Fruit fly (Drosophila melanogaster) whole organism, embryonic: ENCODE data around the gene AlaRS.

ENCODE experiments used
- Abd-B ChIP-seq: fragments of 200-800 bp; sonication (Bioruptor generic); optimal IDR thresholded peaks from 2 replicates; lab custom pipeline; 2018; ENCODE audit warnings: missing biosample characterization, mild to moderate bottlenecking, missing genetic modification characterization, moderate library complexity
- Aef1 ChIP-seq: fragments of 200-800 bp; sonication (Bioruptor generic); IDR thresholded peaks from 3 replicates; pipeline ENCODE4 v1.3.6; 2022; ENCODE audit warnings: missing biosample characterization, missing genetic modification characterization
- CG11247 ChIP-seq: fragments of 200-800 bp; sonication (Bioruptor generic); IDR thresholded peaks from 2 replicates; pipeline ENCODE4 v1.3.6; 2022; ENCODE audit warnings: missing biosample characterization, missing genetic modification characterization
- CG11456 ChIP-seq: fragments of 200-800 bp; sonication (Bioruptor generic); IDR thresholded peaks from 3 replicates; pipeline ENCODE4 v1.3.6; 2022; ENCODE audit warnings: missing biosample characterization, missing genetic modification characterization
- CG11504 ChIP-seq: fragments of 200-800 bp; sonication (Bioruptor generic); optimal IDR thresholded peaks from 3 replicates; lab custom pipeline; 2019; ENCODE audit warnings: missing biosample characterization, mild to moderate bottlenecking, missing genetic modification characterization, moderate library complexity
- CG11696 ChIP-seq: fragments of 200-800 bp; sonication (Bioruptor generic); IDR thresholded peaks from 2 replicates; pipeline ENCODE4 v1.3.6; 2022; ENCODE audit warnings: missing biosample characterization, missing genetic modification characterization
- CG11723 ChIP-seq: fragments of 200-800 bp; sonication (Bioruptor generic); optimal IDR thresholded peaks from 2 replicates; lab custom pipeline; 2017; ENCODE audit warnings: missing biosample characterization, mild to moderate bottlenecking, missing genetic modification characterization
- CG12155 ChIP-seq: fragments of 200-800 bp; sonication (Bioruptor generic); optimal IDR thresholded peaks from 3 replicates; lab custom pipeline; 2016; ENCODE audit warnings: missing biosample characterization, missing genetic modification characterization
- CG13624 ChIP-seq: fragments of 200-800 bp; sonication (Bioruptor generic); optimal IDR thresholded peaks from 2 replicates; lab custom pipeline; 2016; ENCODE audit warnings: missing biosample characterization, missing genetic modification characterization
- CG14441 ChIP-seq: fragments of 200-800 bp; sonication (Bioruptor generic); IDR thresholded peaks from 2 replicates; pipeline ENCODE4 v1.3.6; 2022; ENCODE audit warnings: missing biosample characterization, missing genetic modification characterization
- CG14667 ChIP-seq: fragments of 200-800 bp; sonication (Bioruptor generic); IDR thresholded peaks from 2 replicates; pipeline ENCODE4 v1.3.6; 2022; ENCODE audit warnings: missing biosample characterization, missing genetic modification characterization
- CG14860 ChIP-seq: fragments of 200-800 bp; sonication (Bioruptor generic); IDR thresholded peaks from 3 replicates; pipeline ENCODE4 v1.3.6; 2022; ENCODE audit warnings: missing biosample characterization, missing genetic modification characterization; ENCODE audit not compliant: partially characterized antibody
- CG15601 ChIP-seq: fragments of 200-800 bp; sonication (Bioruptor generic); optimal IDR thresholded peaks from 3 replicates; lab custom pipeline; 2019; ENCODE audit warnings: missing biosample characterization, mild to moderate bottlenecking, missing genetic modification characterization, moderate library complexity
- CG17186 ChIP-seq: fragments of 200-800 bp; sonication (Bioruptor generic); optimal IDR thresholded peaks from 3 replicates; lab custom pipeline; 2017; ENCODE audit warnings: missing biosample characterization, missing genetic modification reagents, missing genetic modification characterization
- CG1792 ChIP-seq: fragments of 200-800 bp; sonication (Bioruptor generic); optimal IDR thresholded peaks from 2 replicates; lab custom pipeline; 2016; ENCODE audit warnings: missing biosample characterization, missing genetic modification characterization
- CG31388 ChIP-seq: fragments of 200-800 bp; sonication (Bioruptor generic); optimal IDR thresholded peaks from 2 replicates; lab custom pipeline; 2016; ENCODE audit warnings: missing biosample characterization, missing genetic modification characterization
- CG32767 ChIP-seq: fragments of 200-800 bp; sonication (Bioruptor generic); IDR thresholded peaks from 2 replicates; pipeline ENCODE4 v1.3.6; 2022; ENCODE audit warnings: missing biosample characterization, missing genetic modification characterization
- CG4328 ChIP-seq: fragments of 200-800 bp; sonication (Bioruptor generic); optimal IDR thresholded peaks from 3 replicates; lab custom pipeline; 2017; ENCODE audit warnings: missing biosample characterization, missing genetic modification reagents, missing genetic modification characterization
- CG4424 ChIP-seq: fragments of 200-800 bp; sonication (Bioruptor generic); optimal IDR thresholded peaks from 3 replicates; lab custom pipeline; 2016; ENCODE audit warnings: missing biosample characterization, missing genetic modification characterization
- CG6254 ChIP-seq: fragments of 200-800 bp; sonication (Bioruptor generic); optimal IDR thresholded peaks from 3 replicates; lab custom pipeline; 2017; ENCODE audit warnings: mild to moderate bottlenecking, missing biosample characterization, missing genetic modification reagents, missing genetic modification characterization
- CG7963 ChIP-seq: fragments of 200-800 bp; sonication (Bioruptor generic); IDR thresholded peaks from 3 replicates; pipeline ENCODE4 v1.3.6; 2022; ENCODE audit warnings: missing biosample characterization, missing genetic modification characterization; ENCODE audit not compliant: partially characterized antibody
- CG9876 ChIP-seq: fragments of 200-800 bp; sonication (Bioruptor generic); optimal IDR thresholded peaks from 2 replicates; lab custom pipeline; 2016; ENCODE audit warnings: missing biosample characterization, missing genetic modification characterization
- CHES-1-like ChIP-seq: fragments of 200-800 bp; sonication (Bioruptor generic); optimal IDR thresholded peaks from 2 replicates; lab custom pipeline; 2016; ENCODE audit warnings: missing biosample characterization, missing genetic modification characterization
- CTCF ChIP-seq: fragments of 200-800 bp; sonication (Bioruptor generic); optimal IDR thresholded peaks from 2 replicates; lab custom pipeline; 2017; ENCODE audit warnings: missing biosample characterization, mild to moderate bottlenecking, missing genetic modification characterization, moderate library complexity
- Dbx ChIP-seq: fragments of 200-800 bp; sonication (Bioruptor generic); IDR thresholded peaks from 3 replicates; pipeline ENCODE4 v1.3.6; 2022; ENCODE audit warnings: missing biosample characterization, missing genetic modification characterization
- Dfd ChIP-seq, 2 experiments: fragments of >200 bp; optimal IDR thresholded peaks; 2 replicates each; lab custom pipeline; 2017; ENCODE audit warnings: missing biosample characterization in 2 of 2, missing genetic modification characterization in 2 of 2
- HLH54F ChIP-seq: fragments of 200-800 bp; sonication (Bioruptor generic); optimal IDR thresholded peaks from 3 replicates; lab custom pipeline; 2016; ENCODE audit warnings: missing biosample characterization, missing genetic modification characterization
- HmgD ChIP-seq: fragments of 200-800 bp; sonication (Bioruptor generic); optimal IDR thresholded peaks from 3 replicates; lab custom pipeline; 2016; ENCODE audit warnings: missing biosample characterization, missing genetic modification characterization
- Mad ChIP-seq: fragments of 200-800 bp; sonication (Bioruptor generic); optimal IDR thresholded peaks from 2 replicates; lab custom pipeline; 2016; ENCODE audit warnings: missing biosample characterization, missing genetic modification characterization
- NC2β ChIP-seq: fragments of 200-800 bp; sonication (Bioruptor generic); optimal IDR thresholded peaks from 2 replicates; lab custom pipeline; 2016; ENCODE audit warnings: missing biosample characterization, missing genetic modification characterization
- Nf-YA ChIP-seq: fragments of 200-800 bp; sonication (Bioruptor generic); IDR thresholded peaks from 2 replicates; pipeline ENCODE4 v1.3.6; 2022; ENCODE audit warnings: missing biosample characterization, missing genetic modification characterization
- Nf-YB ChIP-seq: fragments of 200-800 bp; sonication (Bioruptor generic); optimal IDR thresholded peaks from 3 replicates; lab custom pipeline; 2019; ENCODE audit warnings: missing biosample characterization, mild to moderate bottlenecking, missing genetic modification characterization, moderate library complexity
- YL-1 ChIP-seq: fragments of 200-800 bp; sonication (Bioruptor generic); optimal IDR thresholded peaks from 3 replicates; lab custom pipeline; 2017; ENCODE audit warnings: missing biosample characterization, mild to moderate bottlenecking, missing genetic modification characterization
- bab2 ChIP-seq: fragments of 200-800 bp; sonication (Bioruptor generic); optimal IDR thresholded peaks from 2 replicates; lab custom pipeline; 2016; ENCODE audit warnings: missing biosample characterization, missing genetic modification characterization
- br ChIP-seq: fragments of >200 bp; optimal IDR thresholded peaks from 2 replicates; lab custom pipeline; 2017
- crc ChIP-seq: fragments of 200-800 bp; sonication (Bioruptor generic); optimal IDR thresholded peaks from 2 replicates; lab custom pipeline; 2016; ENCODE audit warnings: missing biosample characterization, missing genetic modification characterization
- crol ChIP-seq: fragments of 200-800 bp; sonication (Bioruptor generic); IDR thresholded peaks from 2 replicates; pipeline ENCODE4 v1.3.6; 2022; ENCODE audit warnings: missing biosample characterization, missing genetic modification characterization
- crp ChIP-seq, 2 experiments: fragments of 200-800 bp; sonication (Bioruptor generic); optimal IDR thresholded peaks; 2 replicates in 1 of 2; 3 replicates in 1 of 2; lab custom pipeline; 2017; ENCODE audit warnings: missing biosample characterization in 2 of 2, missing genetic modification characterization in 2 of 2, mild to moderate bottlenecking in 1 of 2, moderate library complexity in 1 of 2
- dati ChIP-seq: fragments of 200-800 bp; sonication (Bioruptor generic); IDR thresholded peaks from 2 replicates; pipeline ENCODE4 v1.3.6; 2022; ENCODE audit warnings: missing biosample characterization, missing genetic modification characterization
- ewg ChIP-seq: fragments of 200-800 bp; sonication (Bioruptor generic); optimal IDR thresholded peaks from 3 replicates; lab custom pipeline; 2017; ENCODE audit warnings: mild to moderate bottlenecking, missing biosample characterization, missing genetic modification reagents, missing genetic modification characterization
- fd64A ChIP-seq: fragments of 200-800 bp; sonication (Bioruptor generic); optimal IDR thresholded peaks from 3 replicates; lab custom pipeline; 2018; ENCODE audit warnings: missing biosample characterization, mild to moderate bottlenecking, missing genetic modification characterization
- gem ChIP-seq: fragments of 200-800 bp; sonication (Bioruptor generic); optimal IDR thresholded peaks from 2 replicates; lab custom pipeline; 2019; ENCODE audit warnings: missing biosample characterization, mild to moderate bottlenecking, missing genetic modification characterization, moderate library complexity
- insv ChIP-seq, 2 experiments: fragments of 200-800 bp; sonication (Bioruptor generic); optimal IDR thresholded peaks; 3 replicates each; lab custom pipeline; 2016 to 2018; ENCODE audit warnings: missing biosample characterization in 2 of 2, missing genetic modification characterization in 2 of 2
- nom ChIP-seq: fragments of 200-800 bp; sonication (Bioruptor generic); optimal IDR thresholded peaks from 2 replicates; lab custom pipeline; 2017; ENCODE audit warnings: missing biosample characterization, missing genetic modification characterization, mild to moderate bottlenecking, moderate library complexity, missing genetic modification reagents
- otp ChIP-seq: fragments of 200-800 bp; sonication (Bioruptor generic); IDR thresholded peaks from 3 replicates; pipeline ENCODE4, ENCODE4 v1.3.6; 2022; ENCODE audit warnings: missing biosample characterization, missing genetic modification characterization
- pita ChIP-seq: fragments of 200-800 bp; sonication (Bioruptor generic); optimal IDR thresholded peaks from 2 replicates; lab custom pipeline; 2017; ENCODE audit warnings: missing biosample characterization, mild to moderate bottlenecking, missing genetic modification characterization
- prd ChIP-seq, 3 experiments: fragments of >200 bp in 2 of 3; fragments of 200-800 bp in 1 of 3; sonication (Bioruptor generic) in 1 of 3; optimal IDR thresholded peaks in 2 of 3; IDR thresholded peaks in 1 of 3; 2 replicates in 2 of 3; 3 replicates in 1 of 3; pipeline versions ENCODE4 v1.3.6 to Lab custom; 2017 to 2022; ENCODE audit warnings: missing biosample characterization in 1 of 3, missing genetic modification characterization in 1 of 3
- seq ChIP-seq: fragments of 200-800 bp; sonication (Bioruptor generic); IDR thresholded peaks from 2 replicates; pipeline ENCODE4 v1.3.6; 2022; ENCODE audit warnings: missing biosample characterization, missing genetic modification characterization
- sna ChIP-seq: fragments of 200-800 bp; sonication (Bioruptor generic); IDR thresholded peaks from 2 replicates; pipeline ENCODE4 v1.3.6; 2022; ENCODE audit warnings: missing biosample characterization, missing genetic modification characterization; ENCODE audit not compliant: partially characterized antibody
- twi ChIP-seq: fragments of 200-800 bp; optimal IDR thresholded peaks from 2 replicates; lab custom pipeline; 2019; ENCODE audit warnings: missing biosample characterization, mild to moderate bottlenecking, missing genetic modification characterization, moderate library complexity
- wdn ChIP-seq: fragments of 200-800 bp; sonication (Bioruptor generic); IDR thresholded peaks from 2 replicates; pipeline ENCODE4 v1.3.6; 2022; ENCODE audit warnings: missing biosample characterization, missing genetic modification characterization

Gene AlaRS

DNA sequence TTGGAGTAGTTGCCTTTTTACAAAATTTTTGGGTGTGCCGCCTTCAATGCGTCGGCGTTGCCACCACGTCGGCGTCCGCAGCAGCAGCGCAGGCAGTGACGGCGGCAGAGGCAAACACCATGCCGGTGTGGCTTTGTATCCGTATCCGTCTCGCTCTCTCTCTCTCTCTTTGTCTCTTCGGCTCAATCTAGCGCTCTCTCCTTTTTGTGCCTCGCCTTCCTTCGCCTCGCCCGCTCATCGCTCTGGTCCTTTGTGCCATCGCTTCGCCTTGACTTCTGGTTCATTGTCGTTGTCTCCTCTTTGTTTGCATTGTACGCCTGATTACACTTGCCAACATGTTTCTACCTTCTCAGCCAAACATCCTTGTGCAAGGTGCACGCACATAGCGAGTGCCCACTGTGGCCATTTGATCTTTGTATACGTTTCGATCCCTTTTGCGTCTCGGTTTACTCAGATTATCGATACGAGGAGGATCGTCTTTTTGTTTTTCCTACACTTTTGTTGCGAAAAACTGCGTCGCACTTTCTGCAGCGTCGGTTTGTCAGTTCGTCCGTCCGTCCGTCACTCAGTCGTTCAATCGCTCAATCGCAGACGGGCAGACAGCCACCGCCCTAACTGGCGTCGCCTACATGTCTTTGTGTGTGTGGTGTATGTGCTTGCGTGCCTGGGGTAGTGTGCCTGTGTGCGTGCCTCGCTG, 34.9 kb upstream of the AlaRS start (continued):
- TF ChIP-seq twi (tag; lab: Kevin White, UChicago): peak; percentile 7
- TF ChIP-seq otp (GFP tag; lab: Robert Waterston, UW): peak; percentile 36; the same call in 1 of the 3 replicates
- no peak for TF ChIP-seq CG11723
- no peak for TF ChIP-seq insv (GFP tag; optimal IDR thresholded peaks at IDR 0.05; lab: Kevin White, UChicago)
- TF ChIP-seq CG4328 (GFP tag; lab: Kevin White, UChicago): no peak
- no peak for TF ChIP-seq CG14441 (GFP tag; lab: Robert Waterston, UW)
- no peak for TF ChIP-seq crc (GFP tag; lab: Kevin White, UChicago)
- TF ChIP-seq Nf-YB: no peak
- TF ChIP-seq ewg (GFP tag; lab: Kevin White, UChicago): peak; percentile 30
- peak; percentile 6 for TF ChIP-seq bab2 (GFP tag; lab: Kevin White, UChicago)
- TF ChIP-seq NC2β (GFP tag; lab: Kevin White, UChicago): no peak
- TF ChIP-seq Dbx (GFP tag; lab: Robert Waterston, UW): 0 out of 3 replicates have a peak, but pooled peaks have one; percentile 49
- TF ChIP-seq HLH54F: no peak
- TF ChIP-seq Abd-B (GFP tag; lab: Kevin White, UChicago): no peak
- no peak; the same call in 2 of the 3 replicates for TF ChIP-seq CG11456 (GFP tag; lab: Robert Waterston, UW)
- no peak for TF ChIP-seq CG14860
- no peak for TF ChIP-seq prd (optimal IDR thresholded peaks at IDR 0.05; lab: Kevin White, UChicago)
- TF ChIP-seq prd (GFP tag; IDR thresholded peaks at IDR 0.05; lab: Robert Waterston, UW): no peak
- peak; percentile 79 for TF ChIP-seq CG13624
- no peak for TF ChIP-seq CG12155 (GFP tag; lab: Kevin White, UChicago)
- TF ChIP-seq CG11504 (tag; lab: Kevin White, UChicago): no peak
- no peak for TF ChIP-seq CG31388 (GFP tag; lab: Kevin White, UChicago)
- TF ChIP-seq seq (GFP tag; lab: Robert Waterston, UW): no peak
- no peak for TF ChIP-seq wdn (GFP tag; lab: Robert Waterston, UW)
- TF ChIP-seq CG32767 (GFP tag; lab: Robert Waterston, UW): no peak
- TF ChIP-seq nom (GFP tag; lab: Kevin White, UChicago): peak; percentile 83
- peak; percentile 57 for TF ChIP-seq HmgD
- no peak for TF ChIP-seq CG1792 (GFP tag; lab: Kevin White, UChicago)
- TF ChIP-seq CG17186 (GFP tag; lab: Kevin White, UChicago): no peak
- TF ChIP-seq Aef1 (GFP tag; lab: Robert Waterston, UW): no peak
- no peak for TF ChIP-seq CG7963 (GFP tag; lab: Robert Waterston, UW)
- TF ChIP-seq crp (GFP tag; optimal IDR thresholded peaks at IDR 0.05; lab: Kevin White, UChicago): no peak
- TF ChIP-seq crol (GFP tag; lab: Robert Waterston, UW): no peak; the same call in 1 of the 2 replicates
- no peak for TF ChIP-seq CG9876
- TF ChIP-seq Dfd (GFP tag; optimal IDR thresholded peaks at IDR 0.05; lab: Kevin White, UChicago): no peak
- no peak for TF ChIP-seq CTCF (GFP tag; lab: Kevin White, UChicago)
- no peak for TF ChIP-seq CHES-1-like (GFP tag; lab: Kevin White, UChicago)
- no peak for TF ChIP-seq CG11696 (GFP tag; lab: Robert Waterston, UW)
- TF ChIP-seq CG6254 (GFP tag; lab: Kevin White, UChicago): peak; percentile 21
- no peak for TF ChIP-seq Mad (GFP tag; lab: Kevin White, UChicago)
- TF ChIP-seq CG14667 (GFP tag; lab: Robert Waterston, UW): no peak
- peak; percentile 1 for TF ChIP-seq gem
- TF ChIP-seq CG15601 (tag; lab: Kevin White, UChicago): no peak
- no peak for TF ChIP-seq br (lab: Kevin White, UChicago)
- TF ChIP-seq CG4424: no peak
- TF ChIP-seq dati: no peak
- TF ChIP-seq Nf-YA: no peak
- TF ChIP-seq CG11247 (GFP tag; lab: Robert Waterston, UW): no peak
- TF ChIP-seq fd64A: no peak
- TF ChIP-seq sna: no peak
- TF ChIP-seq YL-1 (GFP tag; lab: Kevin White, UChicago): peak; percentile 17
- TF ChIP-seq pita (GFP tag; lab: Kevin White, UChicago): no peak
